Fruit fly (Drosophila melanogaster): ENCODE data around the gene CG17294.

CG17294 gene

DNA sequence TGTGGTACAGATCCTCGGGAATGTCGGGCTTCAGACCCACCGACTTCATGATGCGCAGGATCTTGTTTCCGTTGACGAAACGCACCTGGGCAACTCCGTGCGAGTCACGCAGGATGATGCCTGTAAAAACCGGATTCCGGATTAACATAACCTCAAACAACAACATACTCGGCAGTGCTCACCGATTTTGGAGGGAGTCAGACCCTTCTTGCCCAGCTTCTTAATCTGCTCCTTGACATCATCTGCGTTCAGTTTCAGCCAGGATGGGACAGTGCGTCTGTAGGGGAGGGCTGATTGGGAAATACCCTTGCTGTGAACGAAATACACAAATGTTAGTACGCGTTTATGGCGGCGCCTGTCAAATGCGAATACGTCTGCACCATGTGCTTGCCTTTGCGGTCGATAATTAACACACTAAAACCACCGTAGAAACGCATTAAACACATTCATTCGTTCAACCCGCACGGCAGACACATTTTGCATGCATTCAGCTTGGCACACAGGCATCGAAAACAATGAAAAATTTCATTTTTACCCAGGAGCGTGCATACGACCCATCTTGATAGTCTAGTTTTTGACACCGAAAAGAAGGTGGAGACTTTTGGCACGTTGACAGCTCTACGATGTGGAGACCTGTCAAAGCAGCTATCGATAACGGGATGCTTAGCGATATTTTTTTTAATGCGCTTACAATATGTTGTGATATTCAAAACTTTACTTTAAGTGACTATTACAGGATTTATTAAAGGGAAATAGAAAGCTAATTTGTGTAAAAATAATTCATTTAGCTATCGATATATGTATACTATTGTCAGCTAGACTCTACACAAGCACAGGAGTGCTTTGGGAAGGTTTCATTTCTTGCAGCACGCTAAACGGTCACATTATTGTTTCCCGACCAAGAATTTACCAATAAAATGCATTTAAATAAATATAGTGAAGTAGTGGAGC, 12.6 kb upstream of the CG17294 start, which contains the start of the genes RpS13 and CSN8 (continued):
- TF ChIP-seq slp2 (GFP tag; optimal IDR thresholded peaks at IDR 0.05), result no peak
- 0 out of 2 replicates have a peak, but pooled peaks have one; percentile 17 for TF ChIP-seq CG32767 (GFP tag; IDR thresholded peaks at IDR 0.05)
- peak; percentile 31 for TF ChIP-seq CG9727 (GFP tag; optimal IDR thresholded peaks at IDR 0.05)
- TF ChIP-seq CG3281 (GFP tag; optimal IDR thresholded peaks at IDR 0.05), result peak; percentile 55
- no peak for TF ChIP-seq so (GFP tag; IDR thresholded peaks at IDR 0.05)
- peak; percentile 93 for TF ChIP-seq CG34224 (GFP tag; IDR thresholded peaks at IDR 0.05; ENCODE audit: partially characterized antibody)
- TF ChIP-seq Meics (GFP tag; optimal IDR thresholded peaks at IDR 0.05), result peak; percentile 31
- TF ChIP-seq sens (GFP tag), result peak; percentile 82
- peak; percentile 17 for TF ChIP-seq CG7271 (tag; optimal IDR thresholded peaks at IDR 0.05)
- TF ChIP-seq lbe (GFP tag; optimal IDR thresholded peaks at IDR 0.05), result no peak
- TF ChIP-seq caup (GFP tag; optimal IDR thresholded peaks at IDR 0.05; ENCODE audit: severe bottlenecking), result no peak
- TF ChIP-seq mam (GFP tag; optimal IDR thresholded peaks at IDR 0.05), result no peak
- TF ChIP-seq BtbVII (GFP tag; optimal IDR thresholded peaks at IDR 0.05), result no peak
- no peak for TF ChIP-seq corto (GFP tag; optimal IDR thresholded peaks at IDR 0.05)
- TF ChIP-seq CG3847 (GFP tag; IDR thresholded peaks at IDR 0.05), result 0 out of 2 replicates have a peak, but pooled peaks have one; percentile 7
- TF ChIP-seq sqz (GFP tag; optimal IDR thresholded peaks at IDR 0.05), result peak; percentile 28
- peak; percentile 93 for TF ChIP-seq hbn (GFP tag; IDR thresholded peaks at IDR 0.05; ENCODE audit: partially characterized antibody)
- peak in 1 of 2 experiments; percentile 9 for TF ChIP-seq Pdp1 (GFP tag; optimal IDR thresholded peaks at IDR 0.05)
- TF ChIP-seq CG18262 (tag; optimal IDR thresholded peaks at IDR 0.05), result peak; percentile 38
- peak; percentile 96 for TF ChIP-seq BEAF-32 (GFP tag; optimal IDR thresholded peaks at IDR 0.05)
- peak in 1 of 2 experiments; percentile 40 for TF ChIP-seq insv (GFP tag; optimal IDR thresholded peaks at IDR 0.05)
- TF ChIP-seq Dll (GFP tag; IDR thresholded peaks at IDR 0.05; ENCODE audit: partially characterized antibody), result peak; percentile 97
- TF ChIP-seq fd3F (GFP tag; optimal IDR thresholded peaks at IDR 0.05), result no peak
- no peak for TF ChIP-seq HLH3B (GFP tag; IDR thresholded peaks at IDR 0.05)
- TF ChIP-seq CG15479 (GFP tag; optimal IDR thresholded peaks at IDR 0.05), result no peak
- TF ChIP-seq Dref (GFP tag; IDR thresholded peaks at IDR 0.05), result peak; percentile 75
- peak; percentile 87 for TF ChIP-seq Opbp (GFP tag; IDR thresholded peaks at IDR 0.05; ENCODE audit: partially characterized antibody)
- TF ChIP-seq emc (GFP tag; optimal IDR thresholded peaks at IDR 0.05), result no peak
- TF ChIP-seq CG10654 (GFP tag; optimal IDR thresholded peaks at IDR 0.05), result no peak
- TF ChIP-seq Atf6 (GFP tag; IDR thresholded peaks at IDR 0.05), result peak; percentile 45; the same call in 1 of the 2 replicates
- TF ChIP-seq CG4404 (GFP tag; IDR thresholded peaks at IDR 0.05), result no peak
- no peak for TF ChIP-seq wek (GFP tag; optimal IDR thresholded peaks at IDR 0.05)
- TF ChIP-seq sug (tag; optimal IDR thresholded peaks at IDR 0.05), result peak; percentile 55
- no peak for TF ChIP-seq ssp (GFP tag; IDR thresholded peaks at IDR 0.05)
- peak; percentile 90 for TF ChIP-seq Bgb (GFP tag; IDR thresholded peaks at IDR 0.05; ENCODE audit: partially characterized antibody)
- no peak for TF ChIP-seq MTF-1 (GFP tag; optimal IDR thresholded peaks at IDR 0.05; ENCODE audit: borderline replicate concordance)
- peak; percentile 93 for TF ChIP-seq Sin3A (optimal IDR thresholded peaks at IDR 0.05)
- peak; percentile 94 for TF ChIP-seq CG18011 (GFP tag; optimal IDR thresholded peaks at IDR 0.05)
- peak; percentile 43 for TF ChIP-seq Rfx (GFP tag; IDR thresholded peaks at IDR 0.05)
- no peak for TF ChIP-seq fd96Cb (tag; optimal IDR thresholded peaks at IDR 0.05)
- no peak for TF ChIP-seq CG12155 (GFP tag; optimal IDR thresholded peaks at IDR 0.05)
- no peak for TF ChIP-seq gsb-n (tag; optimal IDR thresholded peaks at IDR 0.05)
- no peak for TF ChIP-seq aop (GFP tag; IDR thresholded peaks at IDR 0.05)
- TF ChIP-seq Six4 (GFP tag; optimal IDR thresholded peaks at IDR 0.05), result no peak
- peak; percentile 22 for TF ChIP-seq maf-S (GFP tag; optimal IDR thresholded peaks at IDR 0.05)
- TF ChIP-seq sob (GFP tag; IDR thresholded peaks at IDR 0.05), result peak; percentile 54; the same call in 1 of the 2 replicates
- TF ChIP-seq phol (tag; optimal IDR thresholded peaks at IDR 0.05), result peak; percentile 70
- no peak for TF ChIP-seq Dip2 (GFP tag; IDR thresholded peaks at IDR 0.05)
